Fruit fly (Drosophila melanogaster): ENCODE results near the gene CG12395.

DNA sequence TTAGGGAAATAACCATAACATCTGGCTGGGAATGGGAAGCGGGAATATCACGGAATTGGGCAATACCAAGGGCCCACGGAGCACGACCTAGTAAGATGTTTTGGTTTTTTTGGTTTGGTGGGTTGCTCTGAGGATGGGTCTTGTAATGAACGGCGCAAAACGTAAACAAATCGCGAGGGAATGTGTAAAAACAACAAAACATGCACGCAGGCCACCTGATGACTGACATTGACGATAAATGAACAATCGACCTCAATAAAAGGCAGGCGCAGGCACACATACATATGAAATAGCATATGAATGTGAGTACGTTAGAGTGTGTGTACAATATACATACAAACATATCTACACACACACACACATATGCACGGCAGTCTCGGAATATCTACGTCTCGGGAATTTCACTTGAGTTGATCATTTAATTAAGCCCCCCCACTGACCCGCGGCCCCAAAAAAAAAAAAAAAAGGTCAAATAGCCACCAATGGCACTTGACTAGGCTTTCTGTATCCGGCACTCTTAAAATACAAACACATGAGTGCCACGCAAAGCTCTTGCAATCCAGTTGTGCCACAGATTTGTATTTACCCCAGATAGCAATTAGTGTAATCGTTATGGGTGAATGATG is 38.1 kb upstream of the CG12395 start:
- TF ChIP-seq usp (GFP tag; optimal IDR thresholded peaks at IDR 0.05) (no peak), pan (optimal IDR thresholded peaks at IDR 0.05) (no peak), Dll (optimal IDR thresholded peaks at IDR 0.05) (no peak), CG8478 (optimal IDR thresholded peaks at IDR 0.05) (no peak)
